Worm (Caenorhabditis elegans): ENCODE data around the gene D2023.3.

ce11 chrV:11789474-11789873, 22.3 kb downstream of the D2023.3 start, which contains the start of gene D2023.1:
- no peak for TF ChIP-seq nhr-25 (tag; optimal IDR thresholded peaks at IDR 0.05)
- no peak for TF ChIP-seq nhr-11 (tag; optimal IDR thresholded peaks at IDR 0.05)
- no peak for TF ChIP-seq ceh-9 (tag; optimal IDR thresholded peaks at IDR 0.05)
- no peak for TF ChIP-seq nhr-12 (tag; optimal IDR thresholded peaks at IDR 0.05)
- no peak for TF ChIP-seq nhr-77 (tag; optimal IDR thresholded peaks at IDR 0.05)
- no peak for TF ChIP-seq elt-3 (tag; optimal IDR thresholded peaks at IDR 0.05)
- TF ChIP-seq snpc-4 (tag; optimal IDR thresholded peaks at IDR 0.05), result no peak
- TF ChIP-seq egl-27 (tag; optimal IDR thresholded peaks at IDR 0.05), result no peak
- no peak for TF ChIP-seq ZK546.5 (tag; optimal IDR thresholded peaks at IDR 0.05)
- no peak for TF ChIP-seq skn-1 (tag; optimal IDR thresholded peaks at IDR 0.05)
